Fruit fly (Drosophila melanogaster): ENCODE measurements around the gene CG14785.
A peak's percentile ranks its signal among the peaks of the same experiment; 100 is the strongest.

DNA sequence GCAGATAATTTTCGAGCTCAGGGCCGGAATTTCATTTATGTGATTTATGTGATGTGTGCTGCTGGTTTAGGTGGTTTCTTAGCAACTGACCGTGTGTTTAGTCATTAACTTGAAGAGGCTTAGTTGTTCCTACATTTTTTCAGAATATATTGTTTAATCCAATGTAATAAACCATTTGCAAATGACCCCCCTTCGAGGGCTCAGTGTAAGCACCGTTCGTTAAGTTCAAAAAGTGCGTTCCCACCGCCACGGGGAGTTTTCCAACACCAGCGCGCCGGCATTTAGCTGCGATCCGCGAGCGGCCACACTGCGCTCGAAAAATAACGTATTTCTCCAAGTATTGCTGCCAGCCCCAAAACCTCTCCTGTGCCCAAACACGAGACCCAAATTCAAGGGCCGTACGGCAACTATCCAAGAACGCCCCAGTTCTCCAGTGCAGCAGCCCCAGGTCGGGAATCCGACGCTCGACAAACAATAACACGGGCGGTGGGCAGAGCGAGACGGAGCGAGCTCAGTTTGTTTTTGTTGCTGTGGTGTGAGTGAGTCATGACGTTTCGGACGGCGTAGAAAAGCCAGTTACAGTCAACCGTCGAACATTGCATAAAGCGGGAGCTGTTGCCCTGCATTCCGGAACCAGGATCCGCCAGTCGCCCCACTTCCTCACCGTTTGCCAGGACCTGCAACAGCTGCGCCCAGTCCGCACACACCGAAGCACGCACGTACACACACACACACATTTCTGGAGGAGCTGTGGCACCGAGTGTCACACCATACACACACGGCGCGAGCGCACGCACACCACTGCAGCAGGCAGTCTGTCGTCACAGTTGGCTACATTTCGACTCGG is 21.6 kb upstream of the CG14785 start, which contains the start of gene rush:
- TF ChIP-seq OdsH (GFP tag; optimal IDR thresholded peaks at IDR 0.05): no peak
- TF ChIP-seq fru (GFP tag; optimal IDR thresholded peaks at IDR 0.05): peak; percentile 42
- TF ChIP-seq Sp1 (GFP tag; optimal IDR thresholded peaks at IDR 0.05): peak; percentile 28
- peak; percentile 29 for TF ChIP-seq CG9705 (GFP tag; optimal IDR thresholded peaks at IDR 0.05)
- TF ChIP-seq rgr (GFP tag; optimal IDR thresholded peaks at IDR 0.05): peak; percentile 42
